Fruit fly (Drosophila melanogaster) whole organism, embryonic: ENCODE data around the gene Ugt316A1.

Experiments used
- BEAF-32 ChIP-seq: fragments of 200-800 bp; sonication (Bioruptor generic); optimal IDR thresholded peaks from 3 replicates; lab custom pipeline; 2017; ENCODE audit warnings: missing biosample characterization, missing genetic modification characterization, mild to moderate bottlenecking, moderate library complexity, missing genetic modification reagents
- CG31365 ChIP-seq: fragments of 200-800 bp; sonication (Bioruptor generic); optimal IDR thresholded peaks from 2 replicates; lab custom pipeline; 2018; ENCODE audit warnings: missing biosample characterization, mild to moderate bottlenecking, missing genetic modification characterization
- CG9727 ChIP-seq: fragments of 200-800 bp; sonication (Bioruptor generic); optimal IDR thresholded peaks from 3 replicates; lab custom pipeline; 2017; ENCODE audit warnings: missing biosample characterization, mild to moderate bottlenecking, missing genetic modification characterization
- Gsc ChIP-seq: fragments of 200-800 bp; sonication (Bioruptor generic); IDR thresholded peaks from 2 replicates; pipeline ENCODE4 v1.3.6; 2022; ENCODE audit warnings: missing biosample characterization, missing genetic modification characterization
- Hr39 ChIP-seq: fragments of >200 bp; optimal IDR thresholded peaks from 2 replicates; lab custom pipeline; 2017
- Usf ChIP-seq: fragments of 200-800 bp; sonication (Bioruptor generic); optimal IDR thresholded peaks from 2 replicates; lab custom pipeline; 2017; ENCODE audit warnings: missing genotype, missing biosample characterization, missing genetic modification characterization
- br ChIP-seq: fragments of >200 bp; optimal IDR thresholded peaks from 2 replicates; lab custom pipeline; 2017
- cato ChIP-seq: fragments of 200-800 bp; sonication (Bioruptor generic); optimal IDR thresholded peaks from 2 replicates; lab custom pipeline; 2016; ENCODE audit warnings: missing biosample characterization, missing genetic modification characterization, borderline replicate concordance
- mld ChIP-seq: fragments of 200-800 bp; sonication (Bioruptor generic); IDR thresholded peaks from 3 replicates; pipeline ENCODE4 v1.3.6; 2022; ENCODE audit warnings: missing biosample characterization, missing genetic modification characterization; ENCODE audit not compliant: partially characterized antibody
- pho ChIP-seq: fragments of 200-800 bp; sonication (Bioruptor generic); optimal IDR thresholded peaks from 2 replicates; lab custom pipeline; 2016; ENCODE audit warnings: missing biosample characterization, missing genetic modification characterization
- sima ChIP-seq: fragments of 200-800 bp; sonication (Bioruptor generic); optimal IDR thresholded peaks from 2 replicates; lab custom pipeline; 2016; ENCODE audit warnings: missing biosample characterization, missing genetic modification characterization
- stwl ChIP-seq: fragments of 200-800 bp; sonication (Bioruptor generic); optimal IDR thresholded peaks from 3 replicates; lab custom pipeline; 2018; ENCODE audit warnings: missing biosample characterization, mild to moderate bottlenecking, missing genetic modification characterization, moderate library complexity

- TF ChIP-seq cato (GFP tag; lab: Kevin White, UChicago) (no peak), mld (GFP tag; lab: Robert Waterston, UW) (no peak), Gsc (GFP tag; lab: Robert Waterston, UW) (no peak), sima (GFP tag; lab: Kevin White, UChicago) (no peak), CG9727 (GFP tag; lab: Kevin White, UChicago) (no peak), Hr39 (lab: Kevin White, UChicago) (no peak), pho (GFP tag; lab: Kevin White, UChicago) (no peak), br (lab: Kevin White, UChicago) (no peak), CG31365 (tag; lab: Kevin White, UChicago) (no peak), BEAF-32 (no peak), Usf (GFP tag; lab: Kevin White, UChicago) (no peak), stwl (tag; lab: Kevin White, UChicago) (no peak)
These were observed 40.9 kb downstream of the Ugt316A1 start for dm6 chr3L:19021701-19022100.
